Fruit fly (Drosophila melanogaster) whole organism: ENCODE data around the gene CG6330.

Source experiments
- CG8478 ChIP-seq: fragments of >200 bp; optimal IDR thresholded peaks from 2 replicates; lab custom pipeline; 2018; ENCODE audit warnings: inconsistent platforms
- psq ChIP-seq: fragments of >200 bp; optimal IDR thresholded peaks from 2 replicates; lab custom pipeline; 2017

DNA sequence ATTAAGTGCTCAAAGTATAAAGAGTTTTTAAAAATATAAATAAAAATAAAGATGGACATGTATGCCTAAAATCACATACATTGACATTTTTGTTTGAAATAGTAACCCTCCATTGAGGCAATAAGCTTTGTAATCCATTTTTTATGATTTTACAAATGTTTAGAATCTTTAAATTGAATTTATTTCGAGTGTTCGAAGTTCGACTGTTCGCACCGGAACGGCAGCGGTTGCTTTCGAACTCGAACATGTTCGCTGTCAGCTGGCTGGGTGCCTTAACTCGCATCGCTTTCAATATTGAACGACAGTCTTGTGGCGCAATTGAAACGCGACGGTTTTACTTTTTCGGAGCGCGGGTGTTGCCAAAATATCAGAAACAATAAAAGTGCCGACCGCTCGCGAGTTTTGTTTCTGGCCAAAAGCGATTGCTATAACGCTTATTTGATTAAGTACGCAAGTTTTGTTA is 42.8 kb downstream of the CG6330 start, which contains the start of gene CG46339:
- TF ChIP-seq psq (lab: Kevin White, UChicago) (no peak), CG8478 (lab: Kevin White, UChicago) (no peak)
